Worm (Caenorhabditis elegans) whole organism, L3 larva: ENCODE measurements around the gene C12D5.9.

Experiments
- ZK546.5 ChIP-seq: sonication (generic microtip); optimal IDR thresholded peaks from 2 replicates; lab custom pipeline; 2017; ENCODE audit warnings: missing biosample characterization, missing genetic modification characterization
- aly-2 ChIP-seq: fragments of 150-350 bp; optimal IDR thresholded peaks from 2 replicates; lab custom pipeline; 2014; ENCODE audit warnings: missing biosample characterization, missing genetic modification characterization
- elt-2 ChIP-seq: sonication (generic microtip); optimal IDR thresholded peaks from 2 replicates; lab custom pipeline; 2016; ENCODE audit warnings: missing genetic modification reagents, mild to moderate bottlenecking, missing genetic modification characterization, missing compliant biosample characterization
- fkh-2 ChIP-seq: fragments of 150-350 bp; optimal IDR thresholded peaks from 2 replicates; lab custom pipeline; 2014; ENCODE audit warnings: missing biosample characterization, missing genetic modification reagents, missing genetic modification characterization
- hmg-11 ChIP-seq: sonication (generic microtip); optimal IDR thresholded peaks from 2 replicates; lab custom pipeline; 2016; ENCODE audit warnings: missing genetic modification characterization, missing compliant biosample characterization
- mml-1 ChIP-seq: fragments of 150-350 bp; sonication (generic microtip); optimal IDR thresholded peaks from 3 replicates; lab custom pipeline; 2014; ENCODE audit warnings: missing biosample characterization, missing genetic modification characterization
- nfya-1 ChIP-seq: sonication (generic microtip); optimal IDR thresholded peaks from 2 replicates; lab custom pipeline; 2017; ENCODE audit warnings: missing genetic modification characterization, mild to moderate bottlenecking, missing compliant biosample characterization, antibody characterized with exemption, moderate library complexity; ENCODE audit not compliant: insufficient read depth
- nhr-12 ChIP-seq: fragments of 150-350 bp; optimal IDR thresholded peaks from 2 replicates; lab custom pipeline; 2014; ENCODE audit warnings: missing biosample characterization, missing genetic modification characterization
- nhr-237 ChIP-seq: fragments of 150-350 bp; optimal IDR thresholded peaks from 2 replicates; lab custom pipeline; 2014; ENCODE audit warnings: missing biosample characterization, missing genetic modification characterization
- nhr-77 ChIP-seq: fragments of 150-350 bp; optimal IDR thresholded peaks from 2 replicates; lab custom pipeline; 2014; ENCODE audit warnings: missing biosample characterization, missing genetic modification characterization
- unc-39 ChIP-seq: sonication (generic microtip); optimal IDR thresholded peaks from 4 replicates; lab custom pipeline; 2017; ENCODE audit warnings: missing biosample characterization, missing genetic modification characterization
- unc-62 ChIP-seq: fragments of 150-350 bp; sonication (generic microtip); optimal IDR thresholded peaks from 4 replicates; lab custom pipeline; 2014; ENCODE audit warnings: missing biosample characterization, missing genetic modification reagents, missing genetic modification characterization
- zag-1 ChIP-seq: fragments of 150-350 bp; optimal IDR thresholded peaks from 2 replicates; lab custom pipeline; 2014; ENCODE audit warnings: missing biosample characterization, missing genetic modification characterization
- ztf-11 ChIP-seq: fragments of 150-350 bp; optimal IDR thresholded peaks from 2 replicates; lab custom pipeline; 2014; ENCODE audit warnings: missing biosample characterization, missing genetic modification characterization

DNA sequence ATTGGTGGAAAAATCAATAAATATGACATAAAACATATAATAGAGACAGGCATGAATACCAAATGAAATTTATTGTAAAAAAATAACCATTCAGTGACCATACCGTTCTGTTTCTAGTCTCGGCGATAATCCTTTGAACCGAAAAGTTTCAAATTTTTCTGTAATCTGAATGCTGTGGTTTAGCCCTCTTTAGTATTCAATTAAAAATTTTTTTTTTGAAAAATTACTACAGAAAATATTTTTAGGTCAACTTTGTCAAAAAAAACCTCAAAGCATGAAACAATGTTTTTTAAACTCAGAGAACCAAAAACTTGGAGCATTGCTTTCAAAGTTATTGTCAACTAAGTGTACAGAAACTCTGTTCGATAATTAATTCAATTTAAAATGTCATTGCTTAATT lies 18.7 kb upstream of the C12D5.9 start, which contains the start of gene ZK105.11:
- no peak for TF ChIP-seq nhr-77
- no peak for TF ChIP-seq hmg-11 (tag; lab: Kevin White, UChicago)
- TF ChIP-seq zag-1 (tag; lab: Kevin White, UChicago), result no peak
- no peak for TF ChIP-seq nhr-237 (tag; lab: Kevin White, UChicago)
- no peak for TF ChIP-seq elt-2 (tag; lab: Kevin White, UChicago)
- TF ChIP-seq unc-39 (tag; lab: Kevin White, UChicago), result no peak
- TF ChIP-seq fkh-2 (tag; lab: Kevin White, UChicago), result no peak
- no peak for TF ChIP-seq aly-2 (tag; lab: Kevin White, UChicago)
- no peak for TF ChIP-seq mml-1
- no peak for TF ChIP-seq nhr-12 (tag; lab: Kevin White, UChicago)
- no peak for TF ChIP-seq nfya-1 (tag; lab: Kevin White, UChicago)
- TF ChIP-seq ZK546.5 (tag; lab: Kevin White, UChicago), result no peak
- no peak for TF ChIP-seq unc-62 (GFP tag; lab: Kevin White, UChicago)
- TF ChIP-seq ztf-11 (tag; lab: Kevin White, UChicago), result no peak
